Worm (Caenorhabditis elegans): ENCODE results near the gene R09E10.1.

Gene R09E10.1

DNA sequence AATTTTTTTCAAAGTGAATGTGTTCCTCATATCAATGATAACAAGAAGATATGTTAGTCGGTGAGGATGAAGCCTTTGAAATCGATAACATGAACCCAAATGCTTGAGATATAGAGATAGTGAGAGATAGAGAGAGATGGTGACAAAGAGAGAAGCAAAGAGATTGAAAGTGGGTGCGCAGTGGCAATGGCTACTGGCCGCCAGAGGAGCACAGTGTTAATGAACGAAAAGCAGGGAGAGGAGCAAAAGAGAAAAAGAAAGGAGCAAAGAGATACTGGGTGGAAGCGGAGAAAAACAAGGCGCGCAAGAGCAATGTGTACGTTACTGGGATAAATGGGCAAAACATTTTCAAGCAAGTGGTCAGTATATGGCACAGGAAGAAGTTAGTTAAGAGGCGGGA is 22.1 kb upstream of the R09E10.1 start:
- peak; percentile 43 for TF ChIP-seq F13H6.1 (tag; optimal IDR thresholded peaks at IDR 0.05)
- TF ChIP-seq rnt-1 (tag; optimal IDR thresholded peaks at IDR 0.05): peak; percentile 23
- TF ChIP-seq ceh-18 (tag; optimal IDR thresholded peaks at IDR 0.05): peak; percentile 69
- TF ChIP-seq elt-2 (tag; optimal IDR thresholded peaks at IDR 0.05): no peak
- TF ChIP-seq elt-4 (tag; optimal IDR thresholded peaks at IDR 0.05): no peak
- peak; percentile 75 for TF ChIP-seq ceh-31 (tag; optimal IDR thresholded peaks at IDR 0.05)
- no peak for TF ChIP-seq sdc-2 (tag; optimal IDR thresholded peaks at IDR 0.05)
- no peak for TF ChIP-seq ceh-30 (tag; optimal IDR thresholded peaks at IDR 0.05)
- no peak for TF ChIP-seq nhr-11 (tag; optimal IDR thresholded peaks at IDR 0.05)
- no peak for TF ChIP-seq fkh-6 (tag; optimal IDR thresholded peaks at IDR 0.05)
- peak; percentile 51 for TF ChIP-seq fax-1 (tag; optimal IDR thresholded peaks at IDR 0.05)
- TF ChIP-seq lim-6 (tag; optimal IDR thresholded peaks at IDR 0.05): no peak
- peak; percentile 30 for TF ChIP-seq ceh-14 (tag; optimal IDR thresholded peaks at IDR 0.05)
- TF ChIP-seq dmd-4 (tag; optimal IDR thresholded peaks at IDR 0.05; ENCODE audit: borderline replicate concordance): no peak
- no peak for TF ChIP-seq unc-3 (GFP tag; conservative IDR thresholded peaks at IDR 0.05)
- no peak for TF ChIP-seq unc-3 (tag; optimal IDR thresholded peaks at IDR 0.05)
- TF ChIP-seq ttx-3 (tag; optimal IDR thresholded peaks at IDR 0.05): no peak
- no peak for TF ChIP-seq syd-9 (tag; optimal IDR thresholded peaks at IDR 0.05)
- TF ChIP-seq tbx-2 (tag; optimal IDR thresholded peaks at IDR 0.05): peak; percentile 58
- no peak for TF ChIP-seq ceh-19 (GFP tag; optimal IDR thresholded peaks at IDR 0.05)
- TF ChIP-seq hlh-6 (tag; optimal IDR thresholded peaks at IDR 0.05): peak; percentile 12
- TF ChIP-seq ceh-48 (tag; optimal IDR thresholded peaks at IDR 0.05): no peak
- TF ChIP-seq unc-42 (tag; optimal IDR thresholded peaks at IDR 0.05): peak; percentile 40
- TF ChIP-seq fkh-10 (GFP tag; optimal IDR thresholded peaks at IDR 0.05): no peak
- peak; percentile 40 for TF ChIP-seq unc-55 (GFP tag; optimal IDR thresholded peaks at IDR 0.05)
- no peak for TF ChIP-seq ref-2 (tag; optimal IDR thresholded peaks at IDR 0.05)
- TF ChIP-seq nfya-1 (tag; optimal IDR thresholded peaks at IDR 0.05): peak; percentile 67
- no peak for TF ChIP-seq ztf-16 (tag; optimal IDR thresholded peaks at IDR 0.05)

- no peak for TF ChIP-seq ceh-45 (GFP tag; IDR thresholded peaks at IDR 0.05)
- peak; percentile 57 for TF ChIP-seq unc-55 (GFP tag; optimal IDR thresholded peaks at IDR 0.05)
- TF ChIP-seq fkh-6 (tag; optimal IDR thresholded peaks at IDR 0.05): no peak
- TF ChIP-seq che-1 (tag; optimal IDR thresholded peaks at IDR 0.05): no peak
- TF ChIP-seq rnt-1 (tag; optimal IDR thresholded peaks at IDR 0.05): no peak
- TF ChIP-seq hlh-6 (tag; optimal IDR thresholded peaks at IDR 0.05): no peak
- TF ChIP-seq zip-5 (tag; optimal IDR thresholded peaks at IDR 0.05): no peak
- TF ChIP-seq ceh-6 (GFP tag; optimal IDR thresholded peaks at IDR 0.05): no peak
- no peak for TF ChIP-seq ahr-1 (tag; optimal IDR thresholded peaks at IDR 0.05)
- TF ChIP-seq F13H6.1 (tag; optimal IDR thresholded peaks at IDR 0.05): no peak
- no peak for TF ChIP-seq npax-4 (tag; optimal IDR thresholded peaks at IDR 0.05)
- no peak for TF ChIP-seq unc-3 (GFP tag; conservative IDR thresholded peaks at IDR 0.05)
- TF ChIP-seq unc-3 (tag; optimal IDR thresholded peaks at IDR 0.05): no peak
- no peak for TF ChIP-seq eyg-1 (tag; optimal IDR thresholded peaks at IDR 0.05)
- peak; percentile 61 for TF ChIP-seq dve-1 (tag; optimal IDR thresholded peaks at IDR 0.05)
- no peak for TF ChIP-seq ceh-30 (tag; optimal IDR thresholded peaks at IDR 0.05)
- TF ChIP-seq pax-1 (tag; optimal IDR thresholded peaks at IDR 0.05): no peak
- TF ChIP-seq nhr-232 (tag; optimal IDR thresholded peaks at IDR 0.05): no peak
- no peak for TF ChIP-seq pqm-1 (tag; optimal IDR thresholded peaks at IDR 0.05)
- TF ChIP-seq elt-2 (tag; optimal IDR thresholded peaks at IDR 0.05): peak; percentile 59
- no peak for TF ChIP-seq ceh-48 (tag; optimal IDR thresholded peaks at IDR 0.05)
- no peak for TF ChIP-seq gmeb-2 (tag; optimal IDR thresholded peaks at IDR 0.05)
- no peak for TF ChIP-seq mec-3 (tag; optimal IDR thresholded peaks at IDR 0.05; ENCODE audit: borderline replicate concordance)
- TF ChIP-seq lim-6 (tag; optimal IDR thresholded peaks at IDR 0.05): no peak
- TF ChIP-seq C38D4.7 (GFP tag; optimal IDR thresholded peaks at IDR 0.05): no peak
- TF ChIP-seq ceh-31 (tag; optimal IDR thresholded peaks at IDR 0.05): no peak
- TF ChIP-seq ama-1 (optimal IDR thresholded peaks at IDR 0.05): no peak
- no peak for TF ChIP-seq hlh-13 (GFP tag; optimal IDR thresholded peaks at IDR 0.05)
- peak; percentile 6 for TF ChIP-seq ceh-22 (tag; optimal IDR thresholded peaks at IDR 0.05)
- peak; percentile 49 for TF ChIP-seq pros-1 (tag; optimal IDR thresholded peaks at IDR 0.05)
- TF ChIP-seq pha-4 (tag; optimal IDR thresholded peaks at IDR 0.05): no peak
- TF ChIP-seq lin-11 (tag; optimal IDR thresholded peaks at IDR 0.05): no peak
- TF ChIP-seq K09A11.1 (tag; optimal IDR thresholded peaks at IDR 0.05; ENCODE audit: insufficient read depth): no peak
- TF ChIP-seq odd-2 (tag; optimal IDR thresholded peaks at IDR 0.05): no peak
- TF ChIP-seq ceh-18 (tag; optimal IDR thresholded peaks at IDR 0.05): peak; percentile 13
- TF ChIP-seq ceh-2 (tag; optimal IDR thresholded peaks at IDR 0.05): no peak
- TF ChIP-seq ceh-24 (tag; optimal IDR thresholded peaks at IDR 0.05): no peak
- no peak for TF ChIP-seq madf-2 (tag; optimal IDR thresholded peaks at IDR 0.05)
Measured at ce11 chrIV:10342361-10342706, 19.8 kb upstream of the R09E10.1 start.
